Worm (Caenorhabditis elegans) whole organism, young adult: ENCODE results near the gene srd-11.

ENCODE experiments used
- B0019.2 ChIP-seq: fragments of 200-800 bp; sonication (Bioruptor generic); conservative IDR thresholded peaks from 2 replicates; pipeline ENCODE4 v1.3.6; 2022; ENCODE audit warnings: missing genetic modification reagents, missing genetic modification characterization, missing compliant biosample characterization
- F22D6.2 ChIP-seq: sonication (generic microtip); optimal IDR thresholded peaks from 2 replicates; lab custom pipeline; 2016; ENCODE audit warnings: mild to moderate bottlenecking, missing genetic modification characterization, missing compliant biosample characterization
- F57A8.1 ChIP-seq: fragments of 200-800 bp; sonication (Bioruptor generic); optimal IDR thresholded peaks from 2 replicates; lab custom pipeline; 2018; ENCODE audit warnings: mild to moderate bottlenecking, missing genetic modification characterization, moderate library complexity, missing compliant biosample characterization
- T26A5.8 ChIP-seq: sonication (generic microtip); optimal IDR thresholded peaks from 2 replicates; lab custom pipeline; 2016; ENCODE audit warnings: missing genetic modification characterization, missing compliant biosample characterization
- ceh-79 ChIP-seq: sonication (generic microtip); optimal IDR thresholded peaks from 2 replicates; lab custom pipeline; 2017; ENCODE audit warnings: mild to moderate bottlenecking, missing genetic modification characterization, missing compliant biosample characterization
- nfya-1 ChIP-seq: sonication (generic microtip); optimal IDR thresholded peaks from 2 replicates; lab custom pipeline; 2017; ENCODE audit warnings: antibody characterized with exemption, missing compliant biosample characterization, missing genetic modification characterization, borderline replicate concordance; ENCODE audit not compliant: insufficient read depth
- pha-4 ChIP-seq: fragments of 150-350 bp; sonication (generic microtip); optimal IDR thresholded peaks from 2 replicates; lab custom pipeline; 2014; ENCODE audit warnings: missing biosample characterization, missing genetic modification reagents, missing genetic modification characterization
- unc-62 ChIP-seq: fragments of 150-350 bp; optimal IDR thresholded peaks from 2 replicates; lab custom pipeline; 2014; ENCODE audit warnings: missing biosample characterization, missing genetic modification reagents, missing genetic modification characterization
- ztf-26 ChIP-seq: sonication (generic microtip); optimal IDR thresholded peaks from 2 replicates; lab custom pipeline; 2017; ENCODE audit warnings: missing genetic modification characterization, missing compliant biosample characterization

ce11 chrV:13613870-13614269 lies 5.8 kb downstream of the srd-11 start, which contains the start of gene F53F4.7:
- TF ChIP-seq ceh-79 (tag; lab: Kevin White, UChicago) (no peak), nfya-1 (tag; lab: Kevin White, UChicago) (no peak), F57A8.1 (GFP tag; lab: Kevin White, UChicago) (no peak), ztf-26 (tag; lab: Kevin White, UChicago) (no peak), pha-4 (tag; lab: Kevin White, UChicago) (no peak), unc-62 (GFP tag; lab: Kevin White, UChicago) (no peak), T26A5.8 (no peak), F22D6.2 (tag; lab: Kevin White, UChicago) (no peak), B0019.2 (no peak)
